Fruit fly (Drosophila melanogaster): ENCODE data around the gene CG18213.

- TF ChIP-seq Hr78 (GFP tag; optimal IDR thresholded peaks at IDR 0.05) (no peak), sv (GFP tag; optimal IDR thresholded peaks at IDR 0.05) (no peak), h (GFP tag; optimal IDR thresholded peaks at IDR 0.05) (no peak)
Measured at dm6 chr3R:17029796-17030195, 10.2 kb downstream of the CG18213 start.

All from whole organism, wandering third instar larva.